Worm (Caenorhabditis elegans) whole organism, young adult: ENCODE data around the gene C45B11.5.

Source experiments
- B0035.1 ChIP-seq: sonication (generic microtip); optimal IDR thresholded peaks from 2 replicates; lab custom pipeline; 2016; ENCODE audit warnings: missing genetic modification characterization, mild to moderate bottlenecking, missing compliant biosample characterization, missing genotype, missing genetic modification reagents
- B0336.3 ChIP-seq: fragments of 200-800 bp; sonication (Bioruptor generic); IDR thresholded peaks from 2 replicates; pipeline ENCODE4 v1.3.6; 2022; ENCODE audit warnings: missing genetic modification characterization, missing compliant biosample characterization
- F10E7.11 ChIP-seq: sonication (generic microtip); optimal IDR thresholded peaks from 2 replicates; lab custom pipeline; 2017; ENCODE audit warnings: mild to moderate bottlenecking, missing genetic modification characterization, moderate library complexity, missing compliant biosample characterization
- F57C9.4 ChIP-seq: sonication (generic microtip); optimal IDR thresholded peaks from 2 replicates; lab custom pipeline; 2017; ENCODE audit warnings: mild to moderate bottlenecking, missing genetic modification characterization, missing compliant biosample characterization
- ama-1 ChIP-seq, 3 experiments: fragments of 150-350 bp in 1 of 3; sonication (generic microtip) in 2 of 3; optimal IDR thresholded peaks; 2 replicates each; lab custom pipeline; 2014 to 2018; ENCODE audit warnings: missing biosample characterization in 2 of 3, missing genetic modification characterization in 2 of 3, missing genetic modification reagents in 2 of 3
- cebp-2 ChIP-seq: fragments of 200-800 bp; sonication (Bioruptor generic); IDR thresholded peaks from 2 replicates; pipeline ENCODE4 v1.3.6; 2022; ENCODE audit warnings: missing genetic modification characterization, missing compliant biosample characterization
- ceh-100 ChIP-seq: fragments of 200-800 bp; sonication (Bioruptor generic); IDR thresholded peaks from 2 replicates; pipeline ENCODE4 v1.3.6; 2022; ENCODE audit warnings: missing genetic modification reagents, missing genetic modification characterization, missing compliant biosample characterization
- dpl-1 ChIP-seq: fragments of 150-350 bp; optimal IDR thresholded peaks from 2 replicates; lab custom pipeline; 2014; ENCODE audit warnings: missing biosample characterization, missing genetic modification reagents, missing genetic modification characterization
- egrh-3 ChIP-seq: fragments of 200-800 bp; sonication (Bioruptor generic); IDR thresholded peaks from 2 replicates; pipeline ENCODE4 v1.3.6; 2022; ENCODE audit warnings: missing genetic modification reagents, missing genetic modification characterization, missing compliant biosample characterization
- mxl-1 ChIP-seq: sonication (generic microtip); optimal IDR thresholded peaks from 2 replicates; lab custom pipeline; 2016; ENCODE audit warnings: missing genetic modification characterization, missing compliant biosample characterization
- nfya-1 ChIP-seq: sonication (generic microtip); optimal IDR thresholded peaks from 2 replicates; lab custom pipeline; 2017; ENCODE audit warnings: antibody characterized with exemption, missing compliant biosample characterization, missing genetic modification characterization, borderline replicate concordance; ENCODE audit not compliant: insufficient read depth
- snpc-1.3 ChIP-seq: sonication (generic microtip); optimal IDR thresholded peaks from 2 replicates; lab custom pipeline; 2017; ENCODE audit warnings: missing genetic modification characterization, mild to moderate bottlenecking, missing compliant biosample characterization, antibody characterized with exemption, moderate library complexity, missing genotype, missing genetic modification reagents; ENCODE audit not compliant: insufficient read depth
- snpc-4 ChIP-seq, 5 experiments: fragments of 150-350 bp in 1 of 5; sonication (generic microtip) in 4 of 5; optimal IDR thresholded peaks; 2 replicates each; lab custom pipeline; 2014 to 2018; ENCODE audit warnings: missing genetic modification characterization in 5 of 5, missing biosample characterization in 3 of 5, antibody characterized with exemption in 2 of 5, mild to moderate bottlenecking in 2 of 5, missing compliant biosample characterization in 2 of 5, missing genotype in 2 of 5, moderate library complexity in 2 of 5, missing genetic modification reagents in 1 of 5
- tlf-1 ChIP-seq: fragments of 200-800 bp; sonication (Bioruptor generic); optimal IDR thresholded peaks from 2 replicates; lab custom pipeline; 2018; ENCODE audit warnings: mild to moderate bottlenecking, missing genetic modification characterization, missing compliant biosample characterization

DNA sequence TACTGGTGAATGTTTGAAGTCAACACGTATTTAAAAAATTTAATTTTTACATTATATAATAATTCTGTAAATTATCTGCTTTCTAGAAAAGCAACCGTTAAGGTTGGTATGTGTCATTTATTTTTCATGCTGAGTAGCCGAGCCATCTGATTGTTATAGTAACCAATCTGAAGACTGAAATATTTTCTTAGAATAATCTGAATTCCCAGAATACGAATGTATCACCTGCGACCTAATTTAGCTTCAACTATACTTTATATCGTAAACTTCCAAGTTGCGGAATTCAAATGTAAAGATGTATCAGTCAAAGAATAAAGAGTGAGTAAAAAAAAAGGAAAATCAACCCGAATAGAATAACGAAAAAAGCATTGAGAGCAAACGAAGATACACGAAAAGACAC is 8.4 kb upstream of the C45B11.5 start:
- no peak for TF ChIP-seq B0336.3
- TF ChIP-seq nfya-1 (tag; lab: Kevin White, UChicago): no peak
- no peak for TF ChIP-seq tlf-1
- TF ChIP-seq egrh-3 (GFP tag; lab: Robert Waterston, UW): no peak
- TF ChIP-seq ceh-100 (GFP tag; lab: Robert Waterston, UW): no peak
- no peak for TF ChIP-seq dpl-1 (GFP tag; lab: Kevin White, UChicago)
- no peak for TF ChIP-seq ama-1 (optimal IDR thresholded peaks at IDR 0.05; lab: Kevin White, UChicago)
- no peak for TF ChIP-seq ama-1 (GFP tag; optimal IDR thresholded peaks at IDR 0.05; lab: Kevin White, UChicago)
- TF ChIP-seq F10E7.11: no peak
- TF ChIP-seq B0035.1 (tag; lab: Kevin White, UChicago): no peak
- TF ChIP-seq snpc-1.3 (tag; lab: Kevin White, UChicago): no peak
- TF ChIP-seq cebp-2 (GFP tag; lab: Robert Waterston, UW): no peak
- TF ChIP-seq snpc-4 (GFP tag; optimal IDR thresholded peaks at IDR 0.05; lab: Kevin White, UChicago): no peak
- TF ChIP-seq snpc-4 (tag; optimal IDR thresholded peaks at IDR 0.05; lab: Kevin White, UChicago): no peak
- TF ChIP-seq mxl-1: no peak
- no peak for TF ChIP-seq F57C9.4
